Worm (Caenorhabditis elegans) whole organism, L1 larva: ENCODE results near the gene dnc-3.

Experiments used
- C34B4.2 ChIP-seq: sonication (generic microtip); optimal IDR thresholded peaks from 2 replicates; lab custom pipeline; 2017; ENCODE audit warnings: mild to moderate bottlenecking, missing genetic modification characterization, missing compliant biosample characterization
- Y116A8C.19 ChIP-seq: sonication (generic microtip); optimal IDR thresholded peaks from 2 replicates; lab custom pipeline; 2016; ENCODE audit warnings: missing compliant biosample characterization, missing genetic modification characterization, borderline replicate concordance
- aha-1 ChIP-seq: fragments of 150-350 bp; optimal IDR thresholded peaks from 2 replicates; lab custom pipeline; 2014; ENCODE audit warnings: missing biosample characterization, missing genetic modification characterization
- alr-1 ChIP-seq: fragments of 200-800 bp; sonication (Bioruptor generic); optimal IDR thresholded peaks from 2 replicates; lab custom pipeline; 2018; ENCODE audit warnings: borderline replicate concordance, mild to moderate bottlenecking, missing genetic modification characterization, missing compliant biosample characterization
- ama-1 ChIP-seq: fragments of 150-350 bp; optimal IDR thresholded peaks from 2 replicates; lab custom pipeline; 2014
- blmp-1 ChIP-seq: fragments of 150-350 bp; optimal IDR thresholded peaks from 2 replicates; lab custom pipeline; 2014; ENCODE audit warnings: missing biosample characterization, missing genetic modification characterization
- ceh-63 ChIP-seq: fragments of 200-800 bp; sonication (Bioruptor generic); optimal IDR thresholded peaks from 2 replicates; lab custom pipeline; 2018; ENCODE audit warnings: mild to moderate bottlenecking, missing genetic modification characterization, missing compliant biosample characterization
- ceh-8 ChIP-seq: fragments of 200-800 bp; sonication (Bioruptor generic); optimal IDR thresholded peaks from 2 replicates; lab custom pipeline; 2018; ENCODE audit warnings: mild to moderate bottlenecking, missing genetic modification characterization, moderate library complexity, missing compliant biosample characterization
- ceh-82 ChIP-seq, 3 experiments: fragments of 150-350 bp in 1 of 3; sonication (generic microtip) in 2 of 3; optimal IDR thresholded peaks; 2 replicates each; lab custom pipeline; 2014 to 2017; ENCODE audit warnings: missing biosample characterization in 3 of 3, missing genetic modification characterization in 3 of 3
- ceh-88 ChIP-seq: fragments of 200-800 bp; sonication (Bioruptor generic); IDR thresholded peaks from 2 replicates; pipeline ENCODE4 v1.3.6; 2022; ENCODE audit warnings: missing genetic modification characterization, missing compliant biosample characterization
- dpl-1 ChIP-seq, 3 experiments: fragments of 150-350 bp in 2 of 3; sonication (generic microtip) in 1 of 3; optimal IDR thresholded peaks; 2 replicates each; lab custom pipeline; 2014 to 2017; ENCODE audit warnings: missing biosample characterization in 3 of 3, missing genetic modification characterization in 3 of 3, missing genetic modification reagents in 3 of 3
- dsc-1 ChIP-seq: sonication (generic microtip); optimal IDR thresholded peaks from 2 replicates; lab custom pipeline; 2016; ENCODE audit warnings: mild to moderate bottlenecking, missing genetic modification characterization, missing compliant biosample characterization
- efl-1 ChIP-seq, 4 experiments: fragments of 150-350 bp; optimal IDR thresholded peaks in 3 of 4; peaks in 1 of 4; 1 replicate in 1 of 4; 2 replicates in 3 of 4; lab custom pipeline; 2014; ENCODE audit warnings: missing biosample characterization in 2 of 4, missing genetic modification characterization in 2 of 4, missing genetic modification reagents in 2 of 4
- egl-27 ChIP-seq, 2 experiments: fragments of 150-350 bp in 1 of 2; sonication (generic microtip); optimal IDR thresholded peaks; 3 replicates each; lab custom pipeline; 2017 to 2018; ENCODE audit warnings: missing biosample characterization in 2 of 2, missing genetic modification characterization in 2 of 2, missing genetic modification reagents in 2 of 2
- elt-3 ChIP-seq, 6 experiments: fragments of 150-350 bp in 1 of 6; sonication (generic microtip); optimal IDR thresholded peaks; 2 replicates each; lab custom pipeline; 2017 to 2018; ENCODE audit warnings: missing biosample characterization in 6 of 6, missing genetic modification characterization in 6 of 6, inconsistent platforms in 1 of 6
- fkh-10 ChIP-seq: sonication (generic microtip); optimal IDR thresholded peaks from 2 replicates; lab custom pipeline; 2017; ENCODE audit warnings: missing biosample characterization, missing genetic modification reagents, missing genetic modification characterization
- fkh-4 ChIP-seq: sonication (generic microtip); optimal IDR thresholded peaks from 2 replicates; lab custom pipeline; 2016; ENCODE audit warnings: missing compliant biosample characterization, missing genetic modification characterization, borderline replicate concordance
- fkh-8 ChIP-seq: sonication (generic microtip); optimal IDR thresholded peaks from 2 replicates; lab custom pipeline; 2016; ENCODE audit warnings: mild to moderate bottlenecking, missing genetic modification characterization, missing compliant biosample characterization
- fos-1 ChIP-seq: fragments of 150-350 bp; optimal IDR thresholded peaks from 2 replicates; lab custom pipeline; 2014; ENCODE audit warnings: missing biosample characterization, missing genetic modification characterization
- grh-1 ChIP-seq: fragments of 200-800 bp; sonication (Bioruptor generic); IDR thresholded peaks from 2 replicates; pipeline ENCODE4 v1.3.6; 2022; ENCODE audit warnings: missing genetic modification reagents, missing genetic modification characterization, missing compliant biosample characterization
- hlh-4 ChIP-seq: sonication (generic microtip); optimal IDR thresholded peaks from 2 replicates; lab custom pipeline; 2016; ENCODE audit warnings: mild to moderate bottlenecking, missing genetic modification characterization, missing compliant biosample characterization
- isw-1 ChIP-seq: fragments of 200-800 bp; sonication (Bioruptor generic); IDR thresholded peaks from 2 replicates; pipeline ENCODE4 v1.3.6; 2022; ENCODE audit warnings: missing genetic modification characterization, missing compliant biosample characterization
- jun-1 ChIP-seq: fragments of 150-350 bp; optimal IDR thresholded peaks from 2 replicates; lab custom pipeline; 2014; ENCODE audit warnings: missing biosample characterization, missing genetic modification reagents, missing genetic modification characterization
- lin-14 ChIP-seq: fragments of 200-800 bp; sonication (Bioruptor generic); optimal IDR thresholded peaks from 2 replicates; lab custom pipeline; 2018; ENCODE audit warnings: mild to moderate bottlenecking, missing genetic modification characterization, moderate library complexity, missing compliant biosample characterization
- lin-15B ChIP-seq: fragments of 150-350 bp; sonication (generic microtip); optimal IDR thresholded peaks from 3 replicates; lab custom pipeline; 2014; ENCODE audit warnings: missing biosample characterization, missing genetic modification characterization
- lin-35 ChIP-seq, 2 experiments: fragments of 150-350 bp; optimal IDR thresholded peaks; 2 replicates each; lab custom pipeline; 2014; ENCODE audit warnings: missing biosample characterization in 2 of 2, missing genetic modification characterization in 2 of 2, missing genetic modification reagents in 2 of 2
- lin-39 ChIP-seq: fragments of 150-350 bp; optimal IDR thresholded peaks from 2 replicates; lab custom pipeline; 2014; ENCODE audit warnings: missing biosample characterization, missing genetic modification reagents, missing genetic modification characterization
- lir-3 ChIP-seq: sonication (generic microtip); optimal IDR thresholded peaks from 2 replicates; lab custom pipeline; 2016; ENCODE audit warnings: mild to moderate bottlenecking, missing genetic modification characterization, moderate library complexity, missing compliant biosample characterization; ENCODE audit not compliant: poor library complexity
- mab-9 ChIP-seq: fragments of 200-800 bp; sonication (Bioruptor generic); IDR thresholded peaks from 2 replicates; pipeline ENCODE4 v1.3.6; 2022; ENCODE audit warnings: missing genetic modification reagents, missing genetic modification characterization, missing compliant biosample characterization
- mdl-1 ChIP-seq, 2 experiments: fragments of 150-350 bp; optimal IDR thresholded peaks; 2 replicates each; lab custom pipeline; 2014 to 2017; ENCODE audit warnings: missing biosample characterization in 2 of 2, missing genetic modification characterization in 2 of 2, inconsistent platforms in 1 of 2
- mef-2 ChIP-seq: fragments of 150-350 bp; optimal IDR thresholded peaks from 2 replicates; lab custom pipeline; 2014; ENCODE audit warnings: missing biosample characterization, missing genetic modification characterization
- nhr-11 ChIP-seq: fragments of 150-350 bp; optimal IDR thresholded peaks from 2 replicates; lab custom pipeline; 2014; ENCODE audit warnings: missing biosample characterization, missing genetic modification characterization
- nhr-12 ChIP-seq: sonication (generic microtip); optimal IDR thresholded peaks from 2 replicates; lab custom pipeline; 2017; ENCODE audit warnings: missing biosample characterization, missing genetic modification characterization
- nhr-19 ChIP-seq: fragments of 200-800 bp; sonication (Bioruptor generic); conservative IDR thresholded peaks from 2 replicates; pipeline ENCODE4 v1.3.6; 2022; ENCODE audit warnings: missing genetic modification characterization, missing compliant biosample characterization
- nhr-20 ChIP-seq: sonication (generic microtip); optimal IDR thresholded peaks from 2 replicates; lab custom pipeline; 2016; ENCODE audit warnings: mild to moderate bottlenecking, missing genetic modification characterization, missing compliant biosample characterization
- nhr-28 ChIP-seq: fragments of 150-350 bp; optimal IDR thresholded peaks from 2 replicates; lab custom pipeline; 2014; ENCODE audit warnings: missing biosample characterization, missing genetic modification characterization
- nhr-71 ChIP-seq: sonication (generic microtip); optimal IDR thresholded peaks from 2 replicates; lab custom pipeline; 2016; ENCODE audit warnings: mild to moderate bottlenecking, missing genetic modification characterization, moderate library complexity, missing compliant biosample characterization
- nhr-77 ChIP-seq: fragments of 150-350 bp; optimal IDR thresholded peaks from 2 replicates; lab custom pipeline; 2014; ENCODE audit warnings: missing biosample characterization, missing genetic modification characterization
- nhr-84 ChIP-seq: sonication (generic microtip); optimal IDR thresholded peaks from 2 replicates; lab custom pipeline; 2017; ENCODE audit warnings: missing biosample characterization, missing genetic modification characterization
- nhr-85 ChIP-seq: sonication (generic microtip); peaks from one replicate; lab custom pipeline; 2016; ENCODE audit warnings: missing genetic modification characterization, inconsistent platforms, missing compliant biosample characterization
- nhr-90 ChIP-seq: sonication (generic microtip); optimal IDR thresholded peaks from 2 replicates; lab custom pipeline; 2016; ENCODE audit warnings: mild to moderate bottlenecking, missing genetic modification characterization, missing compliant biosample characterization; ENCODE audit not compliant: poor library complexity
- pag-3 ChIP-seq: sonication (generic microtip); optimal IDR thresholded peaks from 2 replicates; lab custom pipeline; 2017; ENCODE audit warnings: missing genetic modification characterization, mild to moderate bottlenecking, missing compliant biosample characterization, antibody characterized with exemption, borderline replicate concordance; ENCODE audit not compliant: insufficient read depth
- pqm-1 ChIP-seq: sonication (generic microtip); optimal IDR thresholded peaks from 3 replicates; lab custom pipeline; 2017; ENCODE audit warnings: missing biosample characterization, missing genetic modification characterization
- rnt-1 ChIP-seq: sonication (generic microtip); optimal IDR thresholded peaks from 2 replicates; lab custom pipeline; 2016; ENCODE audit warnings: mild to moderate bottlenecking, missing genetic modification characterization, moderate library complexity, missing compliant biosample characterization
- snpc-4 ChIP-seq: fragments of 150-350 bp; optimal IDR thresholded peaks from 2 replicates; lab custom pipeline; 2014; ENCODE audit warnings: missing biosample characterization, missing genetic modification characterization
- snu-23 ChIP-seq: sonication (generic microtip); optimal IDR thresholded peaks from 2 replicates; lab custom pipeline; 2016; ENCODE audit warnings: missing genetic modification characterization, missing compliant biosample characterization
- sox-4 ChIP-seq: sonication (generic microtip); optimal IDR thresholded peaks from 2 replicates; lab custom pipeline; 2016; ENCODE audit warnings: missing genetic modification characterization, missing compliant biosample characterization
- sup-37 ChIP-seq: fragments of 200-800 bp; sonication (Bioruptor generic); optimal IDR thresholded peaks from 2 replicates; lab custom pipeline; 2018; ENCODE audit warnings: mild to moderate bottlenecking, missing genetic modification characterization, missing compliant biosample characterization
- tlp-1 ChIP-seq: fragments of 150-350 bp; optimal IDR thresholded peaks from 2 replicates; lab custom pipeline; 2014; ENCODE audit warnings: missing biosample characterization, missing genetic modification characterization
- unc-98 ChIP-seq: fragments of 200-800 bp; sonication (Bioruptor generic); IDR thresholded peaks from 2 replicates; pipeline ENCODE4 v1.3.6; 2022; ENCODE audit warnings: missing genetic modification characterization, missing compliant biosample characterization
- zip-4 ChIP-seq: fragments of 200-800 bp; sonication (Bioruptor generic); optimal IDR thresholded peaks from 2 replicates; lab custom pipeline; 2018; ENCODE audit warnings: mild to moderate bottlenecking, missing genetic modification characterization, moderate library complexity, missing compliant biosample characterization

The dnc-3 gene

DNA sequence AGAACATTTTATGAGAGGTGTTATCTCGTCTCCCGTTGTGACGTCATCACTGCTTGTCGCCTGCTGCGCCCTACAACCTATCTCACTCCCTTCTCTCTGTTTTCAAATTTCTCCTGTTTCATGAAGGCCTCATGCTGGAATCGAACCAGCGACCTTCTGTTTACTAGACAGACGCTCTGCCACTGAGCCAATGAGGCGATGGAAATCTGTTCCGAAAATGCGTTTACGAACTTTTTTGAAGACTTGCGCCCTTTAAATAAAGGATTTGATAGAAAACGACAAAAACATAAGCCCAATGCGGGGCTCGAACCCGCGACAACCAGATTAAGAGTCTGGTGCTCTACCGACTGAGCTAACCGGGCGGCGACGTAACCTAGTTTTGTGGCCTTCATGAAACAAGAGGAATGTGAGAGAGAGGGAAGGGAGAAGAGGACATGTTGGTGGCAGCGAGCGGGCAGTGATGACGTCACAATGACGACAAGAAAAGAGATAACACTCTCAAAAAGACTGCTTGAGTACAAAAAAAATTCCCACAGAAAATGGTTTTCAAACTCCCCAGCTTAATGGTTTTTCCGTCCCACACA, 34.5 kb upstream of the dnc-3 start, which contains the start of gene clec-126 (continued):
- TF ChIP-seq pag-3: no peak
- TF ChIP-seq snu-23 (GFP tag; lab: Kevin White, UChicago): peak; percentile 87
- peak; percentile 44 for TF ChIP-seq fkh-8 (tag; lab: Kevin White, UChicago)
- TF ChIP-seq mdl-1 (tag; optimal IDR thresholded peaks at IDR 0.05; lab: Kevin White, UChicago): peak in 1 of 2 experiments; percentile 50
- no peak for TF ChIP-seq nhr-84 (tag; lab: Kevin White, UChicago)
- peak; percentile 15 for TF ChIP-seq mef-2 (tag; lab: Kevin White, UChicago)
- TF ChIP-seq lin-15B (tag; lab: Kevin White, UChicago): peak; percentile 24
- TF ChIP-seq fkh-10 (GFP tag; lab: Kevin White, UChicago): peak; percentile 10
- TF ChIP-seq aha-1 (tag; lab: Kevin White, UChicago): no peak
- peak; percentile 90 for TF ChIP-seq nhr-90 (tag; lab: Kevin White, UChicago)
- peak; percentile 76 for TF ChIP-seq lin-14
- TF ChIP-seq Y116A8C.19: no peak
- TF ChIP-seq fkh-4 (tag; lab: Kevin White, UChicago): no peak
- TF ChIP-seq blmp-1 (tag; lab: Kevin White, UChicago): peak; percentile 40
- no peak for TF ChIP-seq zip-4
- TF ChIP-seq dsc-1 (tag; lab: Kevin White, UChicago): peak; percentile 62
- no peak for TF ChIP-seq lin-39
- TF ChIP-seq ama-1: no peak
- no peak for TF ChIP-seq mab-9 (GFP tag; lab: Robert Waterston, UW)
- peak; percentile 7; the same call in 1 of the 2 replicates for TF ChIP-seq grh-1 (GFP tag; lab: Robert Waterston, UW)
- no peak for TF ChIP-seq tlp-1 (tag; lab: Kevin White, UChicago)
- TF ChIP-seq dpl-1 (GFP tag; optimal IDR thresholded peaks at IDR 0.05; lab: Kevin White, UChicago): peak in 2 of 3 experiments; percentile 46 to 49
- no peak for TF ChIP-seq alr-1 (tag; lab: Kevin White, UChicago)
- TF ChIP-seq sox-4 (tag; lab: Kevin White, UChicago): no peak
- no peak for TF ChIP-seq pqm-1
- no peak for TF ChIP-seq C34B4.2 (tag; lab: Kevin White, UChicago)
- TF ChIP-seq ceh-63 (GFP tag; lab: Kevin White, UChicago): no peak
- peak; percentile 82 for TF ChIP-seq nhr-85 (tag; lab: Kevin White, UChicago)
- peak in 2 of 3 experiments; percentile 13 to 37 for TF ChIP-seq ceh-82 (tag; optimal IDR thresholded peaks at IDR 0.05; lab: Kevin White, UChicago)
- no peak for TF ChIP-seq nhr-28 (tag; lab: Kevin White, UChicago)
- TF ChIP-seq unc-98 (GFP tag; lab: Robert Waterston, UW): no peak
- no peak for TF ChIP-seq jun-1 (tag; lab: Kevin White, UChicago)
- TF ChIP-seq egl-27 (tag; optimal IDR thresholded peaks at IDR 0.05; lab: Kevin White, UChicago): peak in 1 of 2 experiments; percentile 35
- peak; percentile 81 for TF ChIP-seq nhr-71
- peak; percentile 39 for TF ChIP-seq lir-3 (tag; lab: Kevin White, UChicago)
- peak; percentile 66 for TF ChIP-seq rnt-1 (tag; lab: Kevin White, UChicago)
- TF ChIP-seq nhr-12 (tag; lab: Kevin White, UChicago): no peak
- no peak for TF ChIP-seq nhr-11 (tag; lab: Kevin White, UChicago)
- peak; percentile 30 to 76 for TF ChIP-seq lin-35 (GFP tag; optimal IDR thresholded peaks at IDR 0.05; lab: Kevin White, UChicago)
- TF ChIP-seq nhr-19 (GFP tag; lab: Robert Waterston, UW): peak; percentile 65
- TF ChIP-seq efl-1 (optimal IDR thresholded peaks at IDR 0.05; lab: Kevin White, UChicago): peak; percentile 38 to 59
- TF ChIP-seq efl-1 (GFP tag; optimal IDR thresholded peaks at IDR 0.05 in 1 of 2; lab: Kevin White, UChicago): peak; percentile 40 to 93
- no peak for TF ChIP-seq isw-1
- no peak for TF ChIP-seq snpc-4 (tag; lab: Kevin White, UChicago)
- peak; percentile 4 for TF ChIP-seq ceh-8
- no peak for TF ChIP-seq hlh-4 (tag; lab: Kevin White, UChicago)
- peak in 2 of 6 experiments; percentile 2 to 40 for TF ChIP-seq elt-3 (tag; optimal IDR thresholded peaks at IDR 0.05; lab: Kevin White, UChicago)
- TF ChIP-seq fos-1 (tag; lab: Kevin White, UChicago): peak; percentile 53
- 0 out of 2 replicates have a peak, but pooled peaks have one; percentile 33 for TF ChIP-seq ceh-88
- TF ChIP-seq nhr-20 (tag; lab: Kevin White, UChicago): peak; percentile 75
- peak; percentile 69 for TF ChIP-seq nhr-77 (tag; lab: Kevin White, UChicago)
- TF ChIP-seq sup-37 (GFP tag; lab: Kevin White, UChicago): no peak
